Fruit fly (Drosophila melanogaster) whole organism, adult: ENCODE data around the gene CG13716.

Experiments
- CG12768 ChIP-seq: fragments of 200-800 bp; sonication (Bioruptor generic); optimal IDR thresholded peaks from 2 replicates; lab custom pipeline; 2017; ENCODE audit warnings: missing biosample characterization, missing genetic modification characterization, mild to moderate bottlenecking, moderate library complexity, missing genetic modification reagents
- CG7045 ChIP-seq: fragments of 200-800 bp; sonication (Bioruptor generic); optimal IDR thresholded peaks from 2 replicates; lab custom pipeline; 2017; ENCODE audit warnings: missing biosample characterization, mild to moderate bottlenecking, missing genetic modification characterization
- Crg-1 ChIP-seq: fragments of 200-800 bp; sonication (Bioruptor generic); optimal IDR thresholded peaks from 2 replicates; lab custom pipeline; 2016; ENCODE audit warnings: missing biosample characterization, missing genetic modification characterization
- ovo ChIP-seq: fragments of 200-800 bp; sonication (Bioruptor generic); optimal IDR thresholded peaks from 2 replicates; lab custom pipeline; 2016; ENCODE audit warnings: missing biosample characterization, missing genetic modification characterization
- tj ChIP-seq: fragments of 200-800 bp; sonication (Bioruptor generic); optimal IDR thresholded peaks from 3 replicates; lab custom pipeline; 2017; ENCODE audit warnings: missing biosample characterization, mild to moderate bottlenecking, missing genetic modification characterization, moderate library complexity

Gene CG13716

dm6 chr3L:4590051-4590450 is 44.5 kb downstream of the CG13716 start:
- TF ChIP-seq CG7045: no peak
- TF ChIP-seq CG12768 (GFP tag; lab: Kevin White, UChicago): no peak
- no peak for TF ChIP-seq ovo (GFP tag; lab: Kevin White, UChicago)
- no peak for TF ChIP-seq Crg-1 (GFP tag; lab: Kevin White, UChicago)
- no peak for TF ChIP-seq tj
